Fruit fly (Drosophila melanogaster): Measurements from ENCODE around the gene CG31810.

DNA sequence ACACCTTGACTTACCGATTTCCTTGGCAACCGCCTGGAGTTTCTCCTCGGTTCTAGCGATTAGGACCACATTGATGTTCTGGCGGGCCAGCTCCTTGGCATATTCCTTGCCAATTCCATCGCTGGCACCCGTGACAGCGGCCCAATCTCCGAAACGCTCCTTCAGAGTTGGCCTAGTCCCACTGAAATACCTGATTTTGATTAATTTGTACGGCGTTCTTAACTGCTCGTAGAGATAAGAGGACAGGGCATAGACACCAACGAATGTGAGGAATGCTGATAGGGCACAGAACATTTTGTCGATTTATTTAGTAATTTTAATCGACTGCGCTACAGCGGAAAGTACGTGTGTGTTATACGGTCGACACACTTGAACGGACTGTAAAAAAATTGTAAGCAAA is 9.0 kb upstream of the CG31810 start, which contains the start of gene CG6012:
- no peak for TF ChIP-seq CG9705 (GFP tag; optimal IDR thresholded peaks at IDR 0.05)
- TF ChIP-seq CrebA (GFP tag; optimal IDR thresholded peaks at IDR 0.05; ENCODE audit: borderline replicate concordance) = no peak
- TF ChIP-seq h (GFP tag; optimal IDR thresholded peaks at IDR 0.05) = no peak
- no peak for TF ChIP-seq psq (GFP tag; optimal IDR thresholded peaks at IDR 0.05)
- TF ChIP-seq pan (optimal IDR thresholded peaks at IDR 0.05) = no peak

All from whole organism, wandering third instar larva.